Fruit fly (Drosophila melanogaster) whole organism, embryonic: ENCODE data around the gene RpS25.
A peak's percentile ranks its signal among the peaks of the same experiment; 100 is the strongest.

Experiments
- Asciz ChIP-seq: fragments of 200-800 bp; sonication (Bioruptor generic); optimal IDR thresholded peaks from 2 replicates; lab custom pipeline; 2017; ENCODE audit warnings: missing biosample characterization, mild to moderate bottlenecking, missing genetic modification characterization, missing genetic modification reagents
- Atf3 ChIP-seq: fragments of 200-800 bp; sonication (Bioruptor generic); optimal IDR thresholded peaks from 3 replicates; lab custom pipeline; 2016; ENCODE audit warnings: missing biosample characterization, missing genetic modification characterization
- Atf6 ChIP-seq: fragments of 200-800 bp; sonication (Bioruptor generic); IDR thresholded peaks from 2 replicates; pipeline ENCODE4 v1.3.6; 2022; ENCODE audit warnings: missing biosample characterization, missing genetic modification characterization
- Awh ChIP-seq: fragments of 200-800 bp; sonication (Bioruptor generic); IDR thresholded peaks from 2 replicates; pipeline ENCODE4, ENCODE4 v1.3.6; 2022; ENCODE audit warnings: missing biosample characterization, missing genetic modification characterization
- Blimp-1 ChIP-seq: fragments of 200-800 bp; sonication (Bioruptor generic); optimal IDR thresholded peaks from 3 replicates; lab custom pipeline; 2018; ENCODE audit warnings: missing biosample characterization, missing genetic modification characterization, mild to moderate bottlenecking, moderate library complexity, missing genetic modification reagents
- CG12299 ChIP-seq: fragments of 200-800 bp; sonication (Bioruptor generic); optimal IDR thresholded peaks from 2 replicates; lab custom pipeline; 2018; ENCODE audit warnings: missing biosample characterization, mild to moderate bottlenecking, missing genetic modification characterization
- CG14710 ChIP-seq: fragments of 200-800 bp; sonication (Bioruptor generic); optimal IDR thresholded peaks from 3 replicates; lab custom pipeline; 2019; ENCODE audit warnings: missing biosample characterization, mild to moderate bottlenecking, missing genetic modification characterization, moderate library complexity
- CG15011 ChIP-seq: fragments of 200-800 bp; sonication (Bioruptor generic); optimal IDR thresholded peaks from 3 replicates; lab custom pipeline; 2018; ENCODE audit warnings: missing biosample characterization, mild to moderate bottlenecking, missing genetic modification characterization
- CG15514 ChIP-seq: fragments of 200-800 bp; sonication (Bioruptor generic); optimal IDR thresholded peaks from 3 replicates; lab custom pipeline; 2017; ENCODE audit warnings: missing biosample characterization, missing genetic modification characterization, mild to moderate bottlenecking, moderate library complexity, missing genetic modification reagents
- CG15696 ChIP-seq: fragments of 200-800 bp; sonication (Bioruptor generic); optimal IDR thresholded peaks from 2 replicates; lab custom pipeline; 2019; ENCODE audit warnings: missing biosample characterization, mild to moderate bottlenecking, missing genetic modification characterization, moderate library complexity
- CG1603 ChIP-seq: fragments of 200-800 bp; sonication (Bioruptor generic); optimal IDR thresholded peaks from 2 replicates; lab custom pipeline; 2019; ENCODE audit warnings: missing biosample characterization, mild to moderate bottlenecking, missing genetic modification characterization, moderate library complexity
- CG2120 ChIP-seq: fragments of 200-800 bp; sonication (Bioruptor generic); optimal IDR thresholded peaks from 3 replicates; lab custom pipeline; 2016; ENCODE audit warnings: missing biosample characterization, missing genetic modification characterization
- CG30431 ChIP-seq: fragments of 200-800 bp; sonication (Bioruptor generic); optimal IDR thresholded peaks from 2 replicates; lab custom pipeline; 2017; ENCODE audit warnings: missing biosample characterization, missing genetic modification characterization
- CG31365 ChIP-seq: fragments of 200-800 bp; sonication (Bioruptor generic); optimal IDR thresholded peaks from 2 replicates; lab custom pipeline; 2018; ENCODE audit warnings: missing biosample characterization, mild to moderate bottlenecking, missing genetic modification characterization
- CG34422 ChIP-seq: fragments of 200-800 bp; sonication (Bioruptor generic); IDR thresholded peaks from 3 replicates; pipeline ENCODE4 v1.3.6; 2022; ENCODE audit warnings: missing biosample characterization, missing genetic modification characterization
- CG4820 ChIP-seq: fragments of 200-800 bp; sonication (Bioruptor generic); optimal IDR thresholded peaks from 3 replicates; lab custom pipeline; 2016; ENCODE audit warnings: missing biosample characterization, missing genetic modification characterization
- CG5245 ChIP-seq: fragments of 200-800 bp; sonication (Bioruptor generic); optimal IDR thresholded peaks from 3 replicates; lab custom pipeline; 2016; ENCODE audit warnings: missing biosample characterization, missing genetic modification characterization
- CG6689 ChIP-seq: fragments of 200-800 bp; sonication (Bioruptor generic); IDR thresholded peaks from 2 replicates; pipeline ENCODE4 v1.3.6; 2022; ENCODE audit warnings: missing biosample characterization, missing genetic modification characterization
- CG6791 ChIP-seq: fragments of 200-800 bp; sonication (Bioruptor generic); IDR thresholded peaks from 3 replicates; pipeline ENCODE4 v1.3.6; 2022; ENCODE audit warnings: missing biosample characterization, missing genetic modification characterization; ENCODE audit not compliant: partially characterized antibody
- CG6854 ChIP-seq: fragments of 200-800 bp; sonication (Bioruptor generic); optimal IDR thresholded peaks from 3 replicates; lab custom pipeline; 2017; ENCODE audit warnings: missing biosample characterization, mild to moderate bottlenecking, missing genetic modification characterization
- CG7786 ChIP-seq: fragments of 200-800 bp; sonication (Bioruptor generic); optimal IDR thresholded peaks from 2 replicates; lab custom pipeline; 2016; ENCODE audit warnings: missing biosample characterization, missing genetic modification characterization
- CHES-1-like ChIP-seq: fragments of 200-800 bp; sonication (Bioruptor generic); optimal IDR thresholded peaks from 2 replicates; lab custom pipeline; 2016; ENCODE audit warnings: missing biosample characterization, missing genetic modification characterization
- Hey ChIP-seq: fragments of 200-800 bp; sonication (Bioruptor generic); optimal IDR thresholded peaks from 3 replicates; lab custom pipeline; 2018; ENCODE audit warnings: missing biosample characterization, mild to moderate bottlenecking, missing genetic modification characterization
- HmgD ChIP-seq: fragments of 200-800 bp; sonication (Bioruptor generic); optimal IDR thresholded peaks from 3 replicates; lab custom pipeline; 2016; ENCODE audit warnings: missing biosample characterization, missing genetic modification characterization
- Hr51 ChIP-seq, 2 experiments: fragments of 200-800 bp; sonication (Bioruptor generic); optimal IDR thresholded peaks; 2 replicates in 1 of 2; 3 replicates in 1 of 2; lab custom pipeline; 2016 to 2018; ENCODE audit warnings: missing biosample characterization in 2 of 2, missing genetic modification characterization in 2 of 2, mild to moderate bottlenecking in 1 of 2, moderate library complexity in 1 of 2
- Kr ChIP-seq: fragments of 200-800 bp; sonication (Bioruptor generic); optimal IDR thresholded peaks from 2 replicates; lab custom pipeline; 2017; ENCODE audit warnings: missing biosample characterization, mild to moderate bottlenecking, missing genetic modification characterization
- MESR4 ChIP-seq: fragments of 200-800 bp; sonication (Bioruptor generic); optimal IDR thresholded peaks from 2 replicates; lab custom pipeline; 2018; ENCODE audit warnings: missing biosample characterization, mild to moderate bottlenecking, missing genetic modification characterization, moderate library complexity
- Max ChIP-seq: fragments of 200-800 bp; sonication (Bioruptor generic); optimal IDR thresholded peaks from 2 replicates; lab custom pipeline; 2016; ENCODE audit warnings: missing biosample characterization, mild to moderate bottlenecking, missing genetic modification characterization
- Mes4 ChIP-seq: fragments of 200-800 bp; sonication (Bioruptor generic); optimal IDR thresholded peaks from 2 replicates; lab custom pipeline; 2016; ENCODE audit warnings: missing biosample characterization, missing genetic modification characterization
- NC2α ChIP-seq: fragments of 200-800 bp; sonication (Bioruptor generic); optimal IDR thresholded peaks from 2 replicates; lab custom pipeline; 2016; ENCODE audit warnings: missing biosample characterization, missing genetic modification characterization
- NFAT ChIP-seq: fragments of 200-800 bp; sonication (Bioruptor generic); IDR thresholded peaks from 2 replicates; pipeline ENCODE4 v1.3.6; 2022; ENCODE audit warnings: missing biosample characterization, missing genetic modification characterization
- Poxn ChIP-seq: fragments of 200-800 bp; sonication (Bioruptor generic); IDR thresholded peaks from 2 replicates; pipeline ENCODE4 v1.3.6; 2022; ENCODE audit warnings: missing biosample characterization, missing genetic modification characterization
- Tbp ChIP-seq: fragments of >200 bp; optimal IDR thresholded peaks from 2 replicates; lab custom pipeline; 2018; ENCODE audit warnings: missing biosample characterization, missing genetic modification characterization
- Usf ChIP-seq: fragments of 200-800 bp; sonication (Bioruptor generic); optimal IDR thresholded peaks from 2 replicates; lab custom pipeline; 2017; ENCODE audit warnings: missing genotype, missing biosample characterization, missing genetic modification characterization
- al ChIP-seq: fragments of 200-800 bp; sonication (Bioruptor generic); IDR thresholded peaks from 2 replicates; pipeline ENCODE4 v1.3.6; 2022; ENCODE audit warnings: missing biosample characterization, missing genetic modification characterization
- bbx ChIP-seq: fragments of 200-800 bp; sonication (Bioruptor generic); IDR thresholded peaks from 2 replicates; pipeline ENCODE4 v1.3.6; 2022; ENCODE audit warnings: missing biosample characterization, missing genetic modification characterization; ENCODE audit not compliant: partially characterized antibody
- chif ChIP-seq, 2 experiments: fragments of 200-800 bp; sonication (Bioruptor generic); optimal IDR thresholded peaks; 3 replicates each; lab custom pipeline; 2016; ENCODE audit warnings: missing biosample characterization in 2 of 2, missing genetic modification characterization in 2 of 2
- ci ChIP-seq: fragments of 200-800 bp; sonication (Bioruptor generic); IDR thresholded peaks from 3 replicates; pipeline ENCODE4 v1.3.6; 2022; ENCODE audit warnings: missing biosample characterization, missing genetic modification characterization
- croc ChIP-seq: fragments of 200-800 bp; sonication (Bioruptor generic); conservative IDR thresholded peaks from 3 replicates; pipeline ENCODE4 v1.3.6; 2022; ENCODE audit warnings: missing biosample characterization, missing genetic modification characterization
- disco-r ChIP-seq: fragments of 200-800 bp; sonication (Bioruptor generic); optimal IDR thresholded peaks from 2 replicates; lab custom pipeline; 2016; ENCODE audit warnings: missing biosample characterization, missing genetic modification characterization
- emc ChIP-seq: fragments of 200-800 bp; sonication (Bioruptor generic); optimal IDR thresholded peaks from 2 replicates; lab custom pipeline; 2016; ENCODE audit warnings: missing biosample characterization, missing genetic modification characterization
- fu2 ChIP-seq: fragments of 200-800 bp; sonication (Bioruptor generic); optimal IDR thresholded peaks from 2 replicates; lab custom pipeline; 2016; ENCODE audit warnings: missing biosample characterization, missing genetic modification characterization
- gro ChIP-seq: fragments of 200-800 bp; sonication (Bioruptor generic); optimal IDR thresholded peaks from 2 replicates; lab custom pipeline; 2016; ENCODE audit warnings: missing biosample characterization, missing genetic modification characterization
- mam ChIP-seq: fragments of 200-800 bp; sonication (Bioruptor generic); optimal IDR thresholded peaks from 3 replicates; lab custom pipeline; 2016; ENCODE audit warnings: missing biosample characterization, missing genetic modification characterization
- repo ChIP-seq: fragments of 200-800 bp; sonication (Bioruptor generic); optimal IDR thresholded peaks from 2 replicates; lab custom pipeline; 2016; ENCODE audit warnings: missing biosample characterization, missing genetic modification characterization
- sd ChIP-seq: fragments of 200-800 bp; sonication (Bioruptor generic); optimal IDR thresholded peaks from 3 replicates; lab custom pipeline; 2018; ENCODE audit warnings: missing biosample characterization, mild to moderate bottlenecking, missing genetic modification characterization, moderate library complexity
- sna ChIP-seq: fragments of 200-800 bp; sonication (Bioruptor generic); IDR thresholded peaks from 2 replicates; pipeline ENCODE4 v1.3.6; 2022; ENCODE audit warnings: missing biosample characterization, missing genetic modification characterization; ENCODE audit not compliant: partially characterized antibody
- tin ChIP-seq: fragments of 200-800 bp; sonication (Bioruptor generic); optimal IDR thresholded peaks from 3 replicates; lab custom pipeline; 2016; ENCODE audit warnings: missing biosample characterization, missing genetic modification characterization
- wek ChIP-seq: fragments of 200-800 bp; sonication (Bioruptor generic); optimal IDR thresholded peaks from 3 replicates; lab custom pipeline; 2018; ENCODE audit warnings: missing biosample characterization, mild to moderate bottlenecking, missing genetic modification characterization, moderate library complexity
- zfh1 ChIP-seq: fragments of 200-800 bp; sonication (Bioruptor generic); IDR thresholded peaks from 3 replicates; pipeline ENCODE4 v1.3.6; 2022; ENCODE audit warnings: missing biosample characterization, missing genetic modification characterization

RpS25 gene

dm6 chr3R:11209801-11210402 is 6.2 kb downstream of the RpS25 start, which contains the start of the genes SdhC and Tctp (continued):
- TF ChIP-seq CG6791: peak; percentile 62
- TF ChIP-seq CG34422: peak; percentile 30; the same call in 1 of the 3 replicates
- no peak for TF ChIP-seq CG7786 (GFP tag; lab: Kevin White, UChicago)
- TF ChIP-seq fu2 (GFP tag; lab: Kevin White, UChicago): no peak
- TF ChIP-seq CG2120 (GFP tag; lab: Kevin White, UChicago): peak; percentile 73
- TF ChIP-seq al (GFP tag; lab: Robert Waterston, UW): no peak
- no peak for TF ChIP-seq Mes4 (GFP tag; lab: Kevin White, UChicago)
- peak; percentile 72 for TF ChIP-seq CG4820 (GFP tag; lab: Kevin White, UChicago)
- 0 out of 2 replicates have a peak, but pooled peaks have one; percentile 26 for TF ChIP-seq Awh (GFP tag; lab: Robert Waterston, UW)
- peak; percentile 6 to 44 for TF ChIP-seq chif (GFP tag; optimal IDR thresholded peaks at IDR 0.05; lab: Kevin White, UChicago)
- no peak for TF ChIP-seq CG15011
- no peak for TF ChIP-seq CG30431
- TF ChIP-seq tin: peak; percentile 49
- TF ChIP-seq Hey (tag; lab: Kevin White, UChicago): no peak
- TF ChIP-seq wek (GFP tag; lab: Kevin White, UChicago): no peak
- no peak for TF ChIP-seq emc (GFP tag; lab: Kevin White, UChicago)
- peak; percentile 89 for TF ChIP-seq CG14710
- TF ChIP-seq Asciz (GFP tag; lab: Kevin White, UChicago): no peak
- no peak for TF ChIP-seq Tbp (GFP tag; lab: Kevin White, UChicago)
- peak; percentile 56 for TF ChIP-seq bbx (GFP tag; lab: Robert Waterston, UW)
- TF ChIP-seq gro (GFP tag; lab: Kevin White, UChicago): no peak
- TF ChIP-seq CG15514: peak; percentile 60
- TF ChIP-seq repo (GFP tag; lab: Kevin White, UChicago): no peak
- peak; percentile 34 for TF ChIP-seq HmgD
- peak; percentile 17 to 60 for TF ChIP-seq Hr51 (GFP tag; optimal IDR thresholded peaks at IDR 0.05; lab: Kevin White, UChicago)
- no peak for TF ChIP-seq sd (tag; lab: Kevin White, UChicago)
- no peak for TF ChIP-seq CG6854 (GFP tag; lab: Kevin White, UChicago)
- peak; percentile 72 for TF ChIP-seq Max (GFP tag; lab: Kevin White, UChicago)
- TF ChIP-seq CG1603 (tag; lab: Kevin White, UChicago): peak; percentile 36
- 0 out of 2 replicates have a peak, but pooled peaks have one; percentile 4 for TF ChIP-seq sna
- TF ChIP-seq Usf (GFP tag; lab: Kevin White, UChicago): no peak
- no peak for TF ChIP-seq Atf6 (GFP tag; lab: Robert Waterston, UW)
- no peak; the same call in 2 of the 3 replicates for TF ChIP-seq zfh1 (GFP tag; lab: Robert Waterston, UW)
- TF ChIP-seq CG31365: no peak
- no peak for TF ChIP-seq Poxn
- peak; percentile 42 for TF ChIP-seq Blimp-1 (GFP tag; lab: Kevin White, UChicago)
- TF ChIP-seq NC2α (GFP tag; lab: Kevin White, UChicago): no peak
- TF ChIP-seq disco-r (GFP tag; lab: Kevin White, UChicago): no peak
- peak; percentile 57 for TF ChIP-seq CG15696 (tag; lab: Kevin White, UChicago)
- peak; percentile 47 for TF ChIP-seq mam (GFP tag; lab: Kevin White, UChicago)
- no peak for TF ChIP-seq CG6689 (GFP tag; lab: Robert Waterston, UW)
- no peak for TF ChIP-seq croc (GFP tag; lab: Robert Waterston, UW)
- TF ChIP-seq CG12299: peak; percentile 46
- peak; percentile 33; the same call in 1 of the 2 replicates for TF ChIP-seq NFAT
- peak; percentile 94 for TF ChIP-seq MESR4
- TF ChIP-seq Atf3: no peak
- no peak for TF ChIP-seq Kr (GFP tag; lab: Kevin White, UChicago)
- peak; percentile 23; the same call in 1 of the 3 replicates for TF ChIP-seq ci (GFP tag; lab: Robert Waterston, UW)
- peak; percentile 10 for TF ChIP-seq CHES-1-like (GFP tag; lab: Kevin White, UChicago)
- no peak for TF ChIP-seq CG5245 (GFP tag; lab: Kevin White, UChicago)
